Worm (Caenorhabditis elegans): Measurements from ENCODE around the gene C11G10.1.

DNA sequence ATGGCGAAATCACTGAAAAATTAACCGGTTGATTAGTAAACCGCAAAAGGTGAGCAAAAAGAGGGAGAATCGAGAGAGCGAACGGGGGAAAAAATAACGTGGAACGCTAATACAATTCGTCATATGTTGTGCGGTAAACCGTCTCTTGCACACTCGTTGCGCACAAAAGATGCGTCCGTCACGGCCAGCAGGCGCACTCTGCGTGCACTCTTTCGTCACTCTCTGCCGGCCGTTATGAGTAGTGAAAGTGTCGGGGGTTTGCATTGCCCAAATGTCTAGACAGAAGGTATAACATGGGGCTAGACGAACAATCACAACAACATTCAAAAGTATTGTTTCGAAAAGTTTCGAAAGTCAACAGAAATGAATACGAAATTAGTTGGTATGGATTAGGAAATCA, 22.9 kb upstream of the C11G10.1 start, which contains the start of gene pkhm-2:
- TF ChIP-seq blmp-1 (tag; optimal IDR thresholded peaks at IDR 0.05) (peak; percentile 70), nhr-237 (tag; optimal IDR thresholded peaks at IDR 0.05) (peak; percentile 13), sptf-1 (tag; optimal IDR thresholded peaks at IDR 0.05) (peak; percentile 71), mep-1 (tag; optimal IDR thresholded peaks at IDR 0.05) (peak; percentile 73), lin-13 (tag; optimal IDR thresholded peaks at IDR 0.05) (peak; percentile 96)
